Worm (Caenorhabditis elegans): ENCODE measurements around the gene F54H12.10.
A peak's percentile ranks its signal among the peaks of the same experiment; 100 is the strongest.
"Not testable (repeated sequence)": the region's sequence is repeated elsewhere in the genome, so short reads cannot be mapped to it uniquely, and the experiment has no call there.

The F54H12.10 gene

ce11 chrIII:7958922-7959609 is at the start of gene F54H12.10:
Gene F54H12.10 (minus strand): TSS chrIII:7958972.
- TF ChIP-seq W03F9.2, him-1, dao-5 (tag; optimal IDR thresholded peaks at IDR 0.05): not testable (repeated sequence)

ce11 chrIII:8004091-8004490 is 45.3 kb upstream of the F54H12.10 start, which contains the start of gene C06G4.6:
Gene C06G4.6 (plus strand): TSS chrIII:8004391.
- TF ChIP-seq W03F9.2 (tag; optimal IDR thresholded peaks at IDR 0.05) = no peak
- no peak for TF ChIP-seq him-1 (tag; optimal IDR thresholded peaks at IDR 0.05)
- TF ChIP-seq dao-5 (tag; optimal IDR thresholded peaks at IDR 0.05) = no peak

- TF ChIP-seq dao-5 (tag; optimal IDR thresholded peaks at IDR 0.05) (no peak), him-1 (tag; optimal IDR thresholded peaks at IDR 0.05) (no peak), W03F9.2 (tag; optimal IDR thresholded peaks at IDR 0.05) (no peak)
Measured at ce11 chrIII:8001557-8001956, 42.8 kb upstream of the F54H12.10 start.

ce11 chrIII:7997447-7998046 is 38.8 kb upstream of the F54H12.10 start:
- TF ChIP-seq him-1 (tag; optimal IDR thresholded peaks at IDR 0.05) = no peak
- TF ChIP-seq W03F9.2 (tag; optimal IDR thresholded peaks at IDR 0.05) = no peak
- no peak for TF ChIP-seq dao-5 (tag; optimal IDR thresholded peaks at IDR 0.05)

ce11 chrIII:7996353-7996752 is 37.6 kb upstream of the F54H12.10 start, which contains the start of gene npr-17:
Gene npr-17 (minus strand): TSS chrIII:7996453.
- no peak for TF ChIP-seq W03F9.2 (tag; optimal IDR thresholded peaks at IDR 0.05)

- no peak for TF ChIP-seq dao-5 (tag; optimal IDR thresholded peaks at IDR 0.05)
- TF ChIP-seq W03F9.2 (tag; optimal IDR thresholded peaks at IDR 0.05) = peak; percentile 20
Measured at ce11 chrIII:7986585-7987171, 27.9 kb upstream of the F54H12.10 start, which contains the start of gene hrpk-2. Gene hrpk-2 (plus strand): TSS chrIII:7987121.

- TF ChIP-seq W03F9.2 (tag; optimal IDR thresholded peaks at IDR 0.05) (no peak), dao-5 (tag; optimal IDR thresholded peaks at IDR 0.05) (no peak), him-1 (tag; optimal IDR thresholded peaks at IDR 0.05) (no peak)
Measured at ce11 chrIII:7981938-7982337, 23.2 kb upstream of the F54H12.10 start.

- TF ChIP-seq him-1 (tag; optimal IDR thresholded peaks at IDR 0.05) (no peak), W03F9.2 (tag; optimal IDR thresholded peaks at IDR 0.05) (no peak), dao-5 (tag; optimal IDR thresholded peaks at IDR 0.05) (no peak)
Measured at ce11 chrIII:7981233-7981632, 22.5 kb upstream of the F54H12.10 start.

ce11 chrIII:7979659-7980058 is 20.9 kb upstream of the F54H12.10 start, which contains the start of gene clp-1:
Gene clp-1 (plus strand): TSS chrIII:7979959.
- TF ChIP-seq him-1 (tag; optimal IDR thresholded peaks at IDR 0.05) = no peak
- no peak for TF ChIP-seq W03F9.2 (tag; optimal IDR thresholded peaks at IDR 0.05)
- no peak for TF ChIP-seq dao-5 (tag; optimal IDR thresholded peaks at IDR 0.05)

ce11 chrIII:7978723-7979122 is 20.0 kb upstream of the F54H12.10 start:
- no peak for TF ChIP-seq him-1 (tag; optimal IDR thresholded peaks at IDR 0.05)
- TF ChIP-seq W03F9.2 (tag; optimal IDR thresholded peaks at IDR 0.05) = no peak
- TF ChIP-seq dao-5 (tag; optimal IDR thresholded peaks at IDR 0.05) = no peak

ce11 chrIII:7978289-7978688 is 19.5 kb upstream of the F54H12.10 start:
- TF ChIP-seq dao-5 (tag; optimal IDR thresholded peaks at IDR 0.05) (no peak), W03F9.2 (tag; optimal IDR thresholded peaks at IDR 0.05) (no peak)

- TF ChIP-seq him-1 (tag; optimal IDR thresholded peaks at IDR 0.05) = no peak
- peak; percentile 16 for TF ChIP-seq W03F9.2 (tag; optimal IDR thresholded peaks at IDR 0.05)
Measured at ce11 chrIII:7977777-7978176, 19.0 kb upstream of the F54H12.10 start, which contains the start of gene C06G4.4. Gene C06G4.4 (minus strand): TSS chrIII:7977812.

- TF ChIP-seq W03F9.2 (tag; optimal IDR thresholded peaks at IDR 0.05) = no peak
- no peak for TF ChIP-seq dao-5 (tag; optimal IDR thresholded peaks at IDR 0.05)
- no peak for TF ChIP-seq him-1 (tag; optimal IDR thresholded peaks at IDR 0.05)
Measured at ce11 chrIII:7977224-7977623, 18.5 kb upstream of the F54H12.10 start.

ce11 chrIII:7973968-7974607 is 15.3 kb upstream of the F54H12.10 start:
- TF ChIP-seq W03F9.2 (tag; optimal IDR thresholded peaks at IDR 0.05) (no peak), him-1 (tag; optimal IDR thresholded peaks at IDR 0.05) (no peak), dao-5 (tag; optimal IDR thresholded peaks at IDR 0.05) (no peak)

Data from whole organism, L4/young adult.